Worm (Caenorhabditis elegans): ENCODE measurements around the gene M110.9.

DNA sequence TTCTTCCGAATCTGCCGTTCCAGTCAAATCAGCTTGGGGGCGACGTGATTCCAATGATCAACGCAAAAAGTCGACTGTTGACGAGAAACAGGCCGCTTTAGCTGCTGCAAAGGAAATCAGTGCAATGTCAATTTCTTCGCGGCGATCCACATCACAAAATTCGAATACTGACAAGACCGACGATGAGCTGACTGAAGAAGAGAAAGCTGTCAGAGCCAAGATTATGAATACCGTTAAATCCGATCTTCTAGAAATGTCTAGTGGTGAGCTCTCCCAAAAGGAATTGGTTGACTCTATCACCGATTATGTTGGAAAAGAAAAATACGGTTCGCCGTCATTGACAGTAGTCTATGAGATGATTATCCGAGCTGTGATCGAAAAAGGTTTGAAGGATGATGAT, 10.8 kb upstream of the M110.9 start:
- no peak for TF ChIP-seq ces-1 (GFP tag; optimal IDR thresholded peaks at IDR 0.05)
- TF ChIP-seq lin-15B (tag; optimal IDR thresholded peaks at IDR 0.05) = no peak
- TF ChIP-seq dve-1 (tag; optimal IDR thresholded peaks at IDR 0.05; ENCODE audit: insufficient read depth) = no peak
- no peak for TF ChIP-seq nhr-6 (tag; optimal IDR thresholded peaks at IDR 0.05)
- no peak for TF ChIP-seq ztf-11 (tag; optimal IDR thresholded peaks at IDR 0.05)
- no peak for TF ChIP-seq egl-27 (tag; optimal IDR thresholded peaks at IDR 0.05)
- no peak for TF ChIP-seq nhr-28 (tag; optimal IDR thresholded peaks at IDR 0.05)
- no peak for TF ChIP-seq duxl-1 (tag; optimal IDR thresholded peaks at IDR 0.05; ENCODE audit: poor library complexity)
- no peak for TF ChIP-seq ZK546.5 (tag; optimal IDR thresholded peaks at IDR 0.05)
- no peak for TF ChIP-seq dpl-1 (GFP tag; optimal IDR thresholded peaks at IDR 0.05)
- TF ChIP-seq nhr-77 (tag; optimal IDR thresholded peaks at IDR 0.05) = no peak

Data from whole organism, L4 larva.